Worm (Caenorhabditis elegans) whole organism, young adult: Measurements from ENCODE around the gene nol-56.

ENCODE experiments used
- B0336.3 ChIP-seq: fragments of 200-800 bp; sonication (Bioruptor generic); IDR thresholded peaks from 2 replicates; pipeline ENCODE4 v1.3.6; 2022; ENCODE audit warnings: missing genetic modification characterization, missing compliant biosample characterization
- T07F8.4 ChIP-seq: sonication (generic microtip); optimal IDR thresholded peaks from 2 replicates; lab custom pipeline; 2016; ENCODE audit warnings: mild to moderate bottlenecking, missing genetic modification characterization, moderate library complexity, missing compliant biosample characterization
- Y53G8AR.9 ChIP-seq: fragments of 200-800 bp; sonication (Bioruptor generic); conservative IDR thresholded peaks from 2 replicates; pipeline ENCODE4 v1.3.6; 2022; ENCODE audit warnings: missing genetic modification reagents, missing genetic modification characterization, missing compliant biosample characterization
- Y67H2A.10 ChIP-seq: fragments of 200-800 bp; sonication (Bioruptor generic); conservative IDR thresholded peaks from 2 replicates; pipeline ENCODE4 v1.3.6; 2022; ENCODE audit warnings: missing genetic modification reagents, missing genetic modification characterization, missing compliant biosample characterization
- ccch-3 ChIP-seq: fragments of 200-800 bp; sonication (Bioruptor generic); optimal IDR thresholded peaks from 2 replicates; lab custom pipeline; 2018; ENCODE audit warnings: mild to moderate bottlenecking, missing genetic modification characterization, missing compliant biosample characterization
- hsf-1 ChIP-seq: fragments of 200-800 bp; sonication (Bioruptor generic); IDR thresholded peaks from 2 replicates; pipeline ENCODE4 v1.3.6; 2022; ENCODE audit warnings: missing genetic modification reagents, missing genetic modification characterization, missing compliant biosample characterization
- lin-26 ChIP-seq: fragments of 200-800 bp; sonication (Bioruptor generic); IDR thresholded peaks from 2 replicates; pipeline ENCODE4 v1.3.6; 2022; ENCODE audit warnings: missing genetic modification reagents, missing genetic modification characterization, missing compliant biosample characterization
- madf-3 ChIP-seq: fragments of 200-800 bp; sonication (Bioruptor generic); IDR thresholded peaks from 2 replicates; pipeline ENCODE4 v1.3.6; 2022; ENCODE audit warnings: missing genetic modification reagents, missing genetic modification characterization, missing compliant biosample characterization
- ztf-6 ChIP-seq: fragments of 200-800 bp; sonication (Bioruptor generic); IDR thresholded peaks from 2 replicates; pipeline ENCODE4 v1.3.6; 2022; ENCODE audit warnings: missing genetic modification reagents, missing genetic modification characterization, missing compliant biosample characterization

DNA sequence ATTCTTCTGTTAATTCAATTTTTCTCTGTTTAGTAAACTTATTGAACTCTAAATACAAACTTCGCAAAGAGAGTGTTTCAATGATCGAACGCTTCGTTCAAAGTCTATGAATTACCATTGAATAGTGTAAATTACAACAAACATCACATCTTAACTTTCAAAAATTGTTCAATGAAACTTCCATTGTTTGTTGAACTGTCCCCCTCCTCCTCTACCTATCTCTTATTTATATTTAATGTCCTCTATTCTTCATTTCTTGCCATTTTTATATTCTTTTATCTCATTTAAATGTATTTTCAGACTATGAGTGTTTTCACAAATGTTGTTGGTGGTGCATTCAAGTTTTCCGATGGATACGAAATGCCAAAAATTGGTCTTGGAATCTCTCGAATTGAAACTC lies 13.6 kb downstream of the nol-56 start, which contains the start of gene K07C5.2:
- TF ChIP-seq hsf-1 (GFP tag; lab: Robert Waterston, UW) (no peak), madf-3 (GFP tag; lab: Robert Waterston, UW) (no peak), T07F8.4 (tag; lab: Kevin White, UChicago) (no peak), Y53G8AR.9 (GFP tag; lab: Robert Waterston, UW) (no peak), ztf-6 (GFP tag; lab: Robert Waterston, UW) (no peak), lin-26 (GFP tag; lab: Robert Waterston, UW) (no peak), Y67H2A.10 (GFP tag; lab: Robert Waterston, UW) (no peak), ccch-3 (GFP tag; lab: Kevin White, UChicago) (no peak), B0336.3 (GFP tag; lab: Robert Waterston, UW) (no peak)
